Fruit fly (Drosophila melanogaster): ENCODE measurements around the gene Clic.

Gene Clic

dm6 chrX:13792463-13792862 is 29.6 kb downstream of the Clic start:
- TF ChIP-seq Dif (GFP tag; optimal IDR thresholded peaks at IDR 0.05; ENCODE audit: partially characterized antibody) (no peak), dmrt93B (GFP tag; optimal IDR thresholded peaks at IDR 0.05) (no peak), fru (GFP tag; optimal IDR thresholded peaks at IDR 0.05) (no peak), dl (GFP tag; optimal IDR thresholded peaks at IDR 0.05; ENCODE audit: insufficient read depth in 1 of 2, partially characterized antibody in 2 of 2) (no peak), CrebA (GFP tag; optimal IDR thresholded peaks at IDR 0.05; ENCODE audit: borderline replicate concordance) (no peak), CG9705 (GFP tag; optimal IDR thresholded peaks at IDR 0.05) (no peak), jim (GFP tag; optimal IDR thresholded peaks at IDR 0.05) (no peak), Rel (GFP tag; optimal IDR thresholded peaks at IDR 0.05) (no peak), Rel (tag; optimal IDR thresholded peaks at IDR 0.05) (no peak), N (GFP tag; optimal IDR thresholded peaks at IDR 0.05) (no peak), tai (GFP tag; optimal IDR thresholded peaks at IDR 0.05) (no peak), Dfd (GFP tag; optimal IDR thresholded peaks at IDR 0.05) (no peak), brk (GFP tag; optimal IDR thresholded peaks at IDR 0.05) (no peak), sv (GFP tag; optimal IDR thresholded peaks at IDR 0.05) (no peak), Mio (GFP tag; optimal IDR thresholded peaks at IDR 0.05) (no peak), Hr83 (GFP tag; optimal IDR thresholded peaks at IDR 0.05; ENCODE audit: poor library complexity, severe bottlenecking) (no peak), Abd-B (GFP tag; optimal IDR thresholded peaks at IDR 0.05) (no peak), Hr78 (GFP tag; optimal IDR thresholded peaks at IDR 0.05) (no peak), foxo (GFP tag; optimal IDR thresholded peaks at IDR 0.05) (no peak), GATAd (GFP tag; optimal IDR thresholded peaks at IDR 0.05) (no peak), Jra (GFP tag; optimal IDR thresholded peaks at IDR 0.05) (no peak)

- no peak for TF ChIP-seq Jra (GFP tag; optimal IDR thresholded peaks at IDR 0.05)
- TF ChIP-seq fru (GFP tag; optimal IDR thresholded peaks at IDR 0.05) = no peak
- TF ChIP-seq Vsx2 (GFP tag; optimal IDR thresholded peaks at IDR 0.05; ENCODE audit: partially characterized antibody) = no peak
- no peak for TF ChIP-seq sage (GFP tag; optimal IDR thresholded peaks at IDR 0.05)
- no peak for TF ChIP-seq Abd-B (GFP tag; optimal IDR thresholded peaks at IDR 0.05)
- no peak for TF ChIP-seq Dfd (GFP tag; optimal IDR thresholded peaks at IDR 0.05)
- TF ChIP-seq Hr83 (GFP tag; optimal IDR thresholded peaks at IDR 0.05; ENCODE audit: poor library complexity, severe bottlenecking) = no peak
- no peak for TF ChIP-seq jim (GFP tag; optimal IDR thresholded peaks at IDR 0.05)
Observed at dm6 chrX:13791011-13791410, 31.1 kb downstream of the Clic start, which contains the start of gene CG10993. TSS of gene CG10993 (minus strand) at chrX:13791111.

dm6 chrX:13788973-13789682 is 33.0 kb downstream of the Clic start:
- TF ChIP-seq Myc (optimal IDR thresholded peaks at IDR 0.05) (no peak), rgr (GFP tag; optimal IDR thresholded peaks at IDR 0.05) (peak; percentile 2), ey (GFP tag; optimal IDR thresholded peaks at IDR 0.05) (peak; percentile 9), pan (optimal IDR thresholded peaks at IDR 0.05) (no peak), foxo (GFP tag; optimal IDR thresholded peaks at IDR 0.05) (peak in 1 of 2 experiments; percentile 3)

dm6 chrX:13787282-13787850 is 34.7 kb downstream of the Clic start:
- no peak for TF ChIP-seq Dfd (GFP tag; optimal IDR thresholded peaks at IDR 0.05)
- no peak for TF ChIP-seq fru (GFP tag; optimal IDR thresholded peaks at IDR 0.05)
- no peak for TF ChIP-seq Hnf4 (GFP tag; optimal IDR thresholded peaks at IDR 0.05)
- no peak for TF ChIP-seq Mio (GFP tag; optimal IDR thresholded peaks at IDR 0.05)
- no peak for TF ChIP-seq foxo (GFP tag; optimal IDR thresholded peaks at IDR 0.05)
- no peak for TF ChIP-seq h (GFP tag; optimal IDR thresholded peaks at IDR 0.05)
- no peak for TF ChIP-seq Hr83 (GFP tag; optimal IDR thresholded peaks at IDR 0.05; ENCODE audit: poor library complexity, severe bottlenecking)
- TF ChIP-seq usp (GFP tag; optimal IDR thresholded peaks at IDR 0.05) = no peak
- TF ChIP-seq OdsH (GFP tag; optimal IDR thresholded peaks at IDR 0.05) = no peak
- no peak for TF ChIP-seq dl (GFP tag; optimal IDR thresholded peaks at IDR 0.05; ENCODE audit: insufficient read depth in 1 of 2, partially characterized antibody in 2 of 2)
- no peak for TF ChIP-seq Hr78 (GFP tag; optimal IDR thresholded peaks at IDR 0.05)
- TF ChIP-seq Sp1 (GFP tag; optimal IDR thresholded peaks at IDR 0.05) = no peak
- no peak for TF ChIP-seq CG32264 (GFP tag; optimal IDR thresholded peaks at IDR 0.05)
- TF ChIP-seq sage (GFP tag; optimal IDR thresholded peaks at IDR 0.05) = no peak
- TF ChIP-seq sv (GFP tag; optimal IDR thresholded peaks at IDR 0.05) = no peak
- TF ChIP-seq Vsx2 (GFP tag; optimal IDR thresholded peaks at IDR 0.05; ENCODE audit: partially characterized antibody) = no peak

Measured in whole organism, wandering third instar larva.